Comparison of ENCODE assay signal across 1 worm cellular context in genomic region chrX:4961681-4962656, ce11.
TF ChIP-seq lines count a peak whose summit lies in the region.

No protein-coding gene starts in this region.

TF ChIP-seq in whole organism, L1 larva, 84 proteins besides CTCF, POLR2A, EP300 and RAD21 (continued from another document):
- TF ChIP-seq nhr-237 (tag; optimal IDR thresholded peaks at IDR 0.05; lab: Kevin White, UChicago) (no peak), grh-1 (GFP tag; IDR thresholded peaks at IDR 0.05; lab: Robert Waterston, UW) (no peak), hlh-4 (tag; optimal IDR thresholded peaks at IDR 0.05; lab: Kevin White, UChicago) (no peak), nhr-28 (tag; optimal IDR thresholded peaks at IDR 0.05; lab: Kevin White, UChicago) (no peak), fkh-8 (tag; optimal IDR thresholded peaks at IDR 0.05; lab: Kevin White, UChicago) (peak; percentile 73), ceh-88 (GFP tag; IDR thresholded peaks at IDR 0.05; lab: Robert Waterston, UW) (no peak), lin-39 (tag; optimal IDR thresholded peaks at IDR 0.05; lab: Kevin White, UChicago) (no peak), fos-1 (tag; optimal IDR thresholded peaks at IDR 0.05; lab: Kevin White, UChicago) (no peak), nhr-11 (tag; optimal IDR thresholded peaks at IDR 0.05; lab: Kevin White, UChicago) (peak; percentile 22), unc-86 (tag; optimal IDR thresholded peaks at IDR 0.05; lab: Kevin White, UChicago) (peak; percentile 43), nhr-19 (GFP tag; conservative IDR thresholded peaks at IDR 0.05; lab: Robert Waterston, UW) (peak; percentile 43; the same call in 1 of the 2 replicates), tlp-1 (tag; optimal IDR thresholded peaks at IDR 0.05; lab: Kevin White, UChicago) (no peak), nhr-12 (tag; optimal IDR thresholded peaks at IDR 0.05; lab: Kevin White, UChicago) (no peak), sptf-1 (tag; optimal IDR thresholded peaks at IDR 0.05; lab: Kevin White, UChicago) (no peak), vab-15 (tag; optimal IDR thresholded peaks at IDR 0.05; lab: Kevin White, UChicago) (no peak), efl-1 (optimal IDR thresholded peaks at IDR 0.05; lab: Kevin White, UChicago) (peak in 1 of 2 experiments; percentile 24), efl-1 (GFP tag; optimal IDR thresholded peaks at IDR 0.05 in 1 of 2; lab: Kevin White, UChicago) (peak in 1 of 2 experiments; percentile 67), ets-5 (GFP tag; IDR thresholded peaks at IDR 0.05; lab: Robert Waterston, UW) (no peak), ceh-82 (tag; optimal IDR thresholded peaks at IDR 0.05; lab: Kevin White, UChicago) (peak; percentile 12 to 64 (median 51)), ceh-8 (GFP tag; optimal IDR thresholded peaks at IDR 0.05; lab: Kevin White, UChicago) (peak; percentile 49), lin-35 (GFP tag; optimal IDR thresholded peaks at IDR 0.05; lab: Kevin White, UChicago) (peak in 1 of 2 experiments; percentile 14), nhr-77 (tag; optimal IDR thresholded peaks at IDR 0.05; lab: Kevin White, UChicago) (peak; percentile 56), lsy-2 (tag; optimal IDR thresholded peaks at IDR 0.05; lab: Kevin White, UChicago) (peak; percentile 42 to 65)
